Fruit fly (Drosophila melanogaster) whole organism, embryonic: Measurements from ENCODE around the gene PGAP2.
A peak's percentile ranks its signal among the peaks of the same experiment; 100 is the strongest.

Source experiments
- CG10979 ChIP-seq: fragments of 200-800 bp; sonication (Bioruptor generic); optimal IDR thresholded peaks from 2 replicates; lab custom pipeline; 2018; ENCODE audit warnings: missing biosample characterization, mild to moderate bottlenecking, missing genetic modification characterization, moderate library complexity
- CG11085 ChIP-seq: fragments of 200-800 bp; sonication (Bioruptor generic); IDR thresholded peaks from 2 replicates; pipeline ENCODE4 v1.3.6; 2022; ENCODE audit warnings: missing biosample characterization, missing genetic modification characterization
- CG12236 ChIP-seq: fragments of 200-800 bp; sonication (Bioruptor generic); optimal IDR thresholded peaks from 2 replicates; lab custom pipeline; 2016; ENCODE audit warnings: missing biosample characterization, missing genetic modification characterization
- CG12769 ChIP-seq: fragments of 200-800 bp; sonication (Bioruptor generic); optimal IDR thresholded peaks from 2 replicates; lab custom pipeline; 2019; ENCODE audit warnings: missing biosample characterization, mild to moderate bottlenecking, missing genetic modification characterization, moderate library complexity
- CG14014 ChIP-seq: fragments of 200-800 bp; sonication (Bioruptor generic); IDR thresholded peaks from 2 replicates; pipeline ENCODE4 v1.3.6; 2022; ENCODE audit warnings: missing biosample characterization, missing genetic modification characterization
- CG14050 ChIP-seq: fragments of 200-800 bp; sonication (Bioruptor generic); IDR thresholded peaks from 3 replicates; pipeline ENCODE4 v1.3.6; 2022; ENCODE audit warnings: missing biosample characterization, missing genetic modification characterization
- CG18262 ChIP-seq: fragments of 200-800 bp; optimal IDR thresholded peaks from 3 replicates; lab custom pipeline; 2019; ENCODE audit warnings: missing biosample characterization, mild to moderate bottlenecking, missing genetic modification characterization, moderate library complexity
- CG18476 ChIP-seq: fragments of 200-800 bp; sonication (Bioruptor generic); optimal IDR thresholded peaks from 2 replicates; lab custom pipeline; 2016; ENCODE audit warnings: missing biosample characterization, mild to moderate bottlenecking, missing genetic modification characterization
- CG31224 ChIP-seq: fragments of 200-800 bp; sonication (Bioruptor generic); IDR thresholded peaks from 2 replicates; pipeline ENCODE4 v1.3.6; 2022; ENCODE audit warnings: missing biosample characterization, missing genetic modification characterization
- CG5245 ChIP-seq: fragments of 200-800 bp; sonication (Bioruptor generic); optimal IDR thresholded peaks from 3 replicates; lab custom pipeline; 2016; ENCODE audit warnings: missing biosample characterization, missing genetic modification characterization
- CG5953 ChIP-seq: fragments of 200-800 bp; sonication (Bioruptor generic); IDR thresholded peaks from 2 replicates; pipeline ENCODE4 v1.3.6; 2022; ENCODE audit warnings: missing biosample characterization, missing genetic modification characterization
- CG6175 ChIP-seq: fragments of 200-800 bp; sonication (Bioruptor generic); IDR thresholded peaks from 3 replicates; pipeline ENCODE4 v1.3.6; 2022; ENCODE audit warnings: missing biosample characterization, missing genetic modification characterization
- CG9932 ChIP-seq: fragments of 200-800 bp; sonication (Bioruptor generic); IDR thresholded peaks from 2 replicates; pipeline ENCODE4 v1.3.6; 2022; ENCODE audit warnings: missing biosample characterization, missing genetic modification characterization
- CoRest ChIP-seq: fragments of 200-800 bp; sonication (Bioruptor generic); optimal IDR thresholded peaks from 3 replicates; lab custom pipeline; 2018; ENCODE audit warnings: missing biosample characterization, mild to moderate bottlenecking, missing genetic modification characterization, moderate library complexity
- Dfd ChIP-seq, 2 experiments: fragments of >200 bp; optimal IDR thresholded peaks; 2 replicates each; lab custom pipeline; 2017; ENCODE audit warnings: missing biosample characterization in 2 of 2, missing genetic modification characterization in 2 of 2
- Dll ChIP-seq: fragments of 200-800 bp; sonication (Bioruptor generic); IDR thresholded peaks from 4 replicates; pipeline ENCODE4 v1.3.6; 2022; ENCODE audit warnings: missing biosample characterization, missing genetic modification characterization; ENCODE audit not compliant: partially characterized antibody
- Hmx ChIP-seq: fragments of 200-800 bp; sonication (Bioruptor generic); optimal IDR thresholded peaks from 2 replicates; lab custom pipeline; 2016; ENCODE audit warnings: missing biosample characterization, missing genetic modification characterization
- MBD-R2 ChIP-seq: fragments of 200-800 bp; sonication (Bioruptor generic); IDR thresholded peaks from 2 replicates; pipeline ENCODE4 v1.3.6; 2022; ENCODE audit warnings: missing biosample characterization, missing genetic modification characterization
- MTF-1 ChIP-seq: fragments of 200-800 bp; sonication (Bioruptor generic); optimal IDR thresholded peaks from 2 replicates; lab custom pipeline; 2018; ENCODE audit warnings: missing biosample characterization, mild to moderate bottlenecking, missing genetic modification characterization, borderline replicate concordance
- PHDP ChIP-seq: fragments of 200-800 bp; sonication (Bioruptor generic); optimal IDR thresholded peaks from 3 replicates; lab custom pipeline; 2018; ENCODE audit warnings: missing biosample characterization, mild to moderate bottlenecking, missing genetic modification characterization, moderate library complexity
- Ravus ChIP-seq: fragments of 200-800 bp; sonication (Bioruptor generic); IDR thresholded peaks from 2 replicates; pipeline ENCODE4 v1.3.6; 2022; ENCODE audit warnings: missing biosample characterization, missing genetic modification characterization
- YL-1 ChIP-seq: fragments of 200-800 bp; sonication (Bioruptor generic); optimal IDR thresholded peaks from 3 replicates; lab custom pipeline; 2017; ENCODE audit warnings: missing biosample characterization, mild to moderate bottlenecking, missing genetic modification characterization
- ac ChIP-seq: fragments of 200-800 bp; sonication (Bioruptor generic); optimal IDR thresholded peaks from 3 replicates; lab custom pipeline; 2017; ENCODE audit warnings: missing biosample characterization, mild to moderate bottlenecking, missing genetic modification characterization
- bigmax ChIP-seq: fragments of 200-800 bp; sonication (Bioruptor generic); optimal IDR thresholded peaks from 2 replicates; lab custom pipeline; 2018; ENCODE audit warnings: missing biosample characterization, mild to moderate bottlenecking, missing genetic modification characterization
- cas ChIP-seq: fragments of 200-800 bp; sonication (Bioruptor generic); IDR thresholded peaks from 2 replicates; pipeline ENCODE4 v1.3.6; 2022; ENCODE audit warnings: missing biosample characterization, missing genetic modification characterization
- chn ChIP-seq: fragments of 200-800 bp; sonication (Bioruptor generic); optimal IDR thresholded peaks from 2 replicates; lab custom pipeline; 2016; ENCODE audit warnings: missing biosample characterization, missing genetic modification characterization
- dati ChIP-seq: fragments of 200-800 bp; sonication (Bioruptor generic); IDR thresholded peaks from 2 replicates; pipeline ENCODE4 v1.3.6; 2022; ENCODE audit warnings: missing biosample characterization, missing genetic modification characterization
- dm ChIP-seq: fragments of 200-800 bp; sonication (Bioruptor generic); optimal IDR thresholded peaks from 3 replicates; lab custom pipeline; 2016; ENCODE audit warnings: missing biosample characterization, missing genetic modification characterization
- dmrt99B ChIP-seq: fragments of 200-800 bp; sonication (Bioruptor generic); optimal IDR thresholded peaks from 2 replicates; lab custom pipeline; 2018; ENCODE audit warnings: missing biosample characterization, mild to moderate bottlenecking, missing genetic modification characterization, moderate library complexity
- emc ChIP-seq: fragments of 200-800 bp; sonication (Bioruptor generic); optimal IDR thresholded peaks from 2 replicates; lab custom pipeline; 2016; ENCODE audit warnings: missing biosample characterization, missing genetic modification characterization
- en ChIP-seq: fragments of 200-800 bp; sonication (Bioruptor generic); optimal IDR thresholded peaks from 2 replicates; lab custom pipeline; 2016; ENCODE audit warnings: missing biosample characterization, missing genetic modification characterization
- eve ChIP-seq, 2 experiments: fragments of >200 bp; optimal IDR thresholded peaks; 2 replicates each; lab custom pipeline; 2017; ENCODE audit warnings: missing biosample characterization in 2 of 2, missing genetic modification characterization in 2 of 2
- eyg ChIP-seq: fragments of 200-800 bp; sonication (Bioruptor generic); optimal IDR thresholded peaks from 3 replicates; lab custom pipeline; 2016; ENCODE audit warnings: missing biosample characterization, missing genetic modification characterization
- fd3F ChIP-seq: fragments of 200-800 bp; sonication (Bioruptor generic); optimal IDR thresholded peaks from 2 replicates; lab custom pipeline; 2018; ENCODE audit warnings: missing biosample characterization, mild to moderate bottlenecking, missing genetic modification characterization, moderate library complexity
- fd64A ChIP-seq: fragments of 200-800 bp; sonication (Bioruptor generic); optimal IDR thresholded peaks from 3 replicates; lab custom pipeline; 2018; ENCODE audit warnings: missing biosample characterization, mild to moderate bottlenecking, missing genetic modification characterization
- fru ChIP-seq: fragments of >200 bp; optimal IDR thresholded peaks from 2 replicates; lab custom pipeline; 2017
- ftz-f1 ChIP-seq: fragments of 200-800 bp; sonication (Bioruptor generic); optimal IDR thresholded peaks from 2 replicates; lab custom pipeline; 2016; ENCODE audit warnings: missing biosample characterization, missing genetic modification characterization
- grn ChIP-seq: fragments of 200-800 bp; sonication (Bioruptor generic); optimal IDR thresholded peaks from 3 replicates; lab custom pipeline; 2017; ENCODE audit warnings: missing biosample characterization, missing genetic modification characterization
- hbn ChIP-seq: fragments of 200-800 bp; sonication (Bioruptor generic); IDR thresholded peaks from 2 replicates; pipeline ENCODE4 v1.3.6; 2022; ENCODE audit warnings: missing biosample characterization, missing genetic modification characterization; ENCODE audit not compliant: partially characterized antibody
- ind ChIP-seq: fragments of 200-800 bp; sonication (Bioruptor generic); optimal IDR thresholded peaks from 3 replicates; lab custom pipeline; 2016; ENCODE audit warnings: missing biosample characterization, missing genetic modification characterization
- jumu ChIP-seq: fragments of 200-800 bp; sonication (Bioruptor generic); optimal IDR thresholded peaks from 3 replicates; lab custom pipeline; 2016; ENCODE audit warnings: missing biosample characterization, missing genetic modification characterization
- kay ChIP-seq: fragments of 200-800 bp; sonication (Bioruptor generic); optimal IDR thresholded peaks from 2 replicates; lab custom pipeline; 2016; ENCODE audit warnings: missing biosample characterization, missing genetic modification characterization
- knrl ChIP-seq: fragments of 200-800 bp; sonication (Bioruptor generic); IDR thresholded peaks from 3 replicates; pipeline ENCODE4 v1.3.6; 2022; ENCODE audit warnings: missing biosample characterization, missing genetic modification characterization; ENCODE audit not compliant: partially characterized antibody
- nom ChIP-seq: fragments of 200-800 bp; sonication (Bioruptor generic); optimal IDR thresholded peaks from 2 replicates; lab custom pipeline; 2017; ENCODE audit warnings: missing biosample characterization, missing genetic modification characterization, mild to moderate bottlenecking, moderate library complexity, missing genetic modification reagents
- p53 ChIP-seq: fragments of 200-800 bp; sonication (Bioruptor generic); optimal IDR thresholded peaks from 2 replicates; lab custom pipeline; 2016; ENCODE audit warnings: missing biosample characterization, missing genetic modification characterization
- peb ChIP-seq: fragments of 200-800 bp; sonication (Bioruptor generic); IDR thresholded peaks from 2 replicates; pipeline ENCODE4 v1.3.6; 2022; ENCODE audit warnings: missing biosample characterization, missing genetic modification characterization
- repo ChIP-seq: fragments of 200-800 bp; sonication (Bioruptor generic); optimal IDR thresholded peaks from 2 replicates; lab custom pipeline; 2016; ENCODE audit warnings: missing biosample characterization, missing genetic modification characterization
- scrt ChIP-seq: fragments of 200-800 bp; sonication (Bioruptor generic); optimal IDR thresholded peaks from 2 replicates; lab custom pipeline; 2018; ENCODE audit warnings: missing biosample characterization, mild to moderate bottlenecking, missing genetic modification characterization, moderate library complexity
- sima ChIP-seq: fragments of 200-800 bp; sonication (Bioruptor generic); optimal IDR thresholded peaks from 2 replicates; lab custom pipeline; 2016; ENCODE audit warnings: missing biosample characterization, missing genetic modification characterization
- sug ChIP-seq: fragments of 200-800 bp; optimal IDR thresholded peaks from 2 replicates; lab custom pipeline; 2019; ENCODE audit warnings: missing biosample characterization, mild to moderate bottlenecking, missing genetic modification characterization, moderate library complexity

Gene PGAP2

dm6 chr2L:856690-857488, 37.6 kb upstream of the PGAP2 start (continued):
- peak; percentile 31 for TF ChIP-seq grn
- peak; percentile 33 for TF ChIP-seq scrt
- peak; percentile 74 for TF ChIP-seq CG5245
- no peak for TF ChIP-seq cas
- peak; percentile 64 for TF ChIP-seq chn (GFP tag; lab: Kevin White, UChicago)
- peak; percentile 80 for TF ChIP-seq ind (GFP tag; lab: Kevin White, UChicago)
- no peak for TF ChIP-seq nom (GFP tag; lab: Kevin White, UChicago)
- TF ChIP-seq MTF-1: peak; percentile 74
- no peak for TF ChIP-seq p53
- no peak for TF ChIP-seq YL-1
- peak; percentile 38 for TF ChIP-seq CG11085
- TF ChIP-seq repo (GFP tag; lab: Kevin White, UChicago): peak; percentile 45
- TF ChIP-seq CG31224: peak; percentile 67
- TF ChIP-seq sima (GFP tag; lab: Kevin White, UChicago): no peak
- peak; percentile 11 for TF ChIP-seq fd3F
- TF ChIP-seq dm (GFP tag; lab: Kevin White, UChicago): peak; percentile 35
- peak; percentile 5; the same call in 1 of the 2 replicates for TF ChIP-seq Ravus
- TF ChIP-seq peb (GFP tag; lab: Robert Waterston, UW): peak; percentile 83
- no peak for TF ChIP-seq bigmax (GFP tag; lab: Kevin White, UChicago)
- peak; percentile 40 for TF ChIP-seq CG9932 (GFP tag; lab: Robert Waterston, UW)
- no peak for TF ChIP-seq eve (GFP tag; optimal IDR thresholded peaks at IDR 0.05; lab: Kevin White, UChicago)
- TF ChIP-seq jumu (GFP tag; lab: Kevin White, UChicago): peak; percentile 78
- TF ChIP-seq en: no peak
- TF ChIP-seq Dfd (GFP tag; optimal IDR thresholded peaks at IDR 0.05; lab: Kevin White, UChicago): no peak
- TF ChIP-seq eyg (GFP tag; lab: Kevin White, UChicago): peak; percentile 29
- TF ChIP-seq CG12236: peak; percentile 12
- peak; percentile 55 for TF ChIP-seq fd64A (GFP tag; lab: Kevin White, UChicago)
- TF ChIP-seq CG14014: peak; percentile 76
- TF ChIP-seq CG10979 (tag; lab: Kevin White, UChicago): peak; percentile 84
- TF ChIP-seq dati: peak; percentile 54; the same call in 1 of the 2 replicates
- peak; percentile 29 for TF ChIP-seq emc (GFP tag; lab: Kevin White, UChicago)
- TF ChIP-seq kay: peak; percentile 47
- TF ChIP-seq MBD-R2 (GFP tag; lab: Robert Waterston, UW): peak; percentile 49; the same call in 1 of the 2 replicates
- TF ChIP-seq PHDP: peak; percentile 53
- TF ChIP-seq fru (lab: Kevin White, UChicago): no peak
- no peak for TF ChIP-seq ftz-f1
- peak; percentile 81 for TF ChIP-seq CG12769 (tag; lab: Kevin White, UChicago)
- peak; percentile 65 for TF ChIP-seq CG14050 (GFP tag; lab: Robert Waterston, UW)
- TF ChIP-seq CoRest (tag; lab: Kevin White, UChicago): peak; percentile 76
- no peak for TF ChIP-seq CG6175 (GFP tag; lab: Robert Waterston, UW)
- TF ChIP-seq knrl: no peak
- no peak for TF ChIP-seq Hmx (GFP tag; lab: Kevin White, UChicago)
- peak; percentile 73 for TF ChIP-seq CG5953 (GFP tag; lab: Robert Waterston, UW)
- peak; percentile 78 for TF ChIP-seq sug
- TF ChIP-seq dmrt99B (tag; lab: Kevin White, UChicago): peak; percentile 88
- peak; percentile 83 for TF ChIP-seq CG18262 (tag; lab: Kevin White, UChicago)
- no peak for TF ChIP-seq hbn (GFP tag; lab: Robert Waterston, UW)
- TF ChIP-seq CG18476 (GFP tag; lab: Kevin White, UChicago): peak; percentile 68
- TF ChIP-seq Dll: no peak
- TF ChIP-seq ac: peak; percentile 52
